Worm (Caenorhabditis elegans): ENCODE results near the gene K02A6.1.

The K02A6.1 gene

ce11 chrX:8219428-8219827 lies at the start of gene K02A6.1:
K02A6.1 (plus strand) TSS chrX:8219728.
- no peak for TF ChIP-seq hlh-17 (GFP tag; optimal IDR thresholded peaks at IDR 0.05; ENCODE audit: borderline replicate concordance)
- TF ChIP-seq isw-1 (GFP tag; IDR thresholded peaks at IDR 0.05) = no peak
- no peak for TF ChIP-seq mef-2 (tag; optimal IDR thresholded peaks at IDR 0.05)
- TF ChIP-seq egl-27 (tag; optimal IDR thresholded peaks at IDR 0.05) = no peak
- TF ChIP-seq C16A3.4 (tag; optimal IDR thresholded peaks at IDR 0.05) = no peak
- no peak for TF ChIP-seq alr-1 (tag; optimal IDR thresholded peaks at IDR 0.05; ENCODE audit: borderline replicate concordance)
- no peak for TF ChIP-seq aly-2 (tag; optimal IDR thresholded peaks at IDR 0.05)
- TF ChIP-seq nhr-20 (tag; optimal IDR thresholded peaks at IDR 0.05) = no peak
- no peak for TF ChIP-seq ces-1 (GFP tag; optimal IDR thresholded peaks at IDR 0.05)
- no peak for TF ChIP-seq pax-3 (tag; optimal IDR thresholded peaks at IDR 0.05)
- no peak for TF ChIP-seq blmp-1 (tag; optimal IDR thresholded peaks at IDR 0.05)
- TF ChIP-seq ztf-11 (tag; optimal IDR thresholded peaks at IDR 0.05) = no peak
- TF ChIP-seq nhr-85 (tag) = no peak
- no peak for TF ChIP-seq fkh-4 (tag; optimal IDR thresholded peaks at IDR 0.05; ENCODE audit: borderline replicate concordance)
- no peak for TF ChIP-seq grh-1 (GFP tag; IDR thresholded peaks at IDR 0.05)

- TF ChIP-seq ceh-90 (tag; optimal IDR thresholded peaks at IDR 0.05) (no peak), blmp-1 (tag; optimal IDR thresholded peaks at IDR 0.05) (no peak), fkh-10 (GFP tag; optimal IDR thresholded peaks at IDR 0.05) (no peak), pqm-1 (tag; optimal IDR thresholded peaks at IDR 0.05) (no peak), mef-2 (tag; optimal IDR thresholded peaks at IDR 0.05) (no peak), aly-2 (tag; optimal IDR thresholded peaks at IDR 0.05) (no peak)
These were observed 45.9 kb upstream of the K02A6.1 start, which contains the start of gene C17H11.1 for ce11 chrX:8173610-8174009. C17H11.1 (plus strand) TSS chrX:8173910.

- TF ChIP-seq nhr-85 (tag) = peak; percentile 10
These were observed 37.8 kb upstream of the K02A6.1 start, which contains the start of gene C17H11.4 for ce11 chrX:8181590-8182311. C17H11.4 (minus strand) TSS chrX:8181640.

DNA sequence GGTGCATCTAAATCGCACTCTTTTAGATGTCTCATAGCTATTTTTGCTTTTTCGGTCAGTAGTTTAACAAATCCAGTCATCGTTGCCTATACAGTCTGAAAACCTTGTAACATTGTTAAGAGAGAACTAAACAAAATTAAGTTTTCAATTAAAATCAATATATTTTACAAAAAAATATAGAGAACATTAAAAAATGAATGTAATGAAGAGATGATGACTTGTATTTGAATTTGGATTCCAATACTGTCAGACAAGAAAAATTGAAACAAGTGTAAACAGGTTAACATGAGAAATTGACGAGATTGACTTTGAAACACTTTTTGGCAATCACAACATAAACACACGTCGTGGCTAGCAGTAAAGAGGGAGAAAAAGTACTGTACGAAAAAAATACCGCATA lies 34.5 kb upstream of the K02A6.1 start, which contains the start of gene C17H11.5:
Gene C17H11.5, minus strand, starts transcription at position 101 of the 400 bp plus-strand sequence.
- TF ChIP-seq unc-86 (tag; optimal IDR thresholded peaks at IDR 0.05) (no peak), lin-35 (GFP tag; optimal IDR thresholded peaks at IDR 0.05) (no peak), sox-4 (tag; optimal IDR thresholded peaks at IDR 0.05) (no peak), hpl-2 (GFP tag; optimal IDR thresholded peaks at IDR 0.05) (no peak), ama-1 (optimal IDR thresholded peaks at IDR 0.05) (no peak), grh-1 (GFP tag; IDR thresholded peaks at IDR 0.05) (no peak)

ce11 chrX:8193213-8193612 lies 26.3 kb upstream of the K02A6.1 start:
- TF ChIP-seq nhr-77 (tag; optimal IDR thresholded peaks at IDR 0.05) = no peak
- TF ChIP-seq ceh-82 (tag; optimal IDR thresholded peaks at IDR 0.05) = no peak
- peak; percentile 44 for TF ChIP-seq elt-2 (tag; optimal IDR thresholded peaks at IDR 0.05)
- TF ChIP-seq irx-1 (tag; optimal IDR thresholded peaks at IDR 0.05) = no peak
- no peak for TF ChIP-seq C16A3.4 (tag; optimal IDR thresholded peaks at IDR 0.05)
- TF ChIP-seq lin-15B (tag; optimal IDR thresholded peaks at IDR 0.05) = no peak
- TF ChIP-seq Y116A8C.19 (tag; optimal IDR thresholded peaks at IDR 0.05; ENCODE audit: borderline replicate concordance) = no peak
- TF ChIP-seq snu-23 (GFP tag; optimal IDR thresholded peaks at IDR 0.05) = no peak
- no peak for TF ChIP-seq jun-1 (tag; optimal IDR thresholded peaks at IDR 0.05)
- peak; percentile 29 for TF ChIP-seq blmp-1 (tag; optimal IDR thresholded peaks at IDR 0.05)
- TF ChIP-seq pax-3 (tag; optimal IDR thresholded peaks at IDR 0.05) = no peak
- peak in 1 of 2 experiments; percentile 35 for TF ChIP-seq lin-35 (GFP tag; optimal IDR thresholded peaks at IDR 0.05)
- TF ChIP-seq fos-1 (tag; optimal IDR thresholded peaks at IDR 0.05) = no peak

Measured in whole organism, L1 larva.